Worm (Caenorhabditis elegans) whole organism, mixed stage, embryonic: Measurements from ENCODE around the gene srz-97.

ENCODE experiments used
- ceh-39 ChIP-seq: fragments of 150-350 bp; optimal IDR thresholded peaks from 2 replicates; lab custom pipeline; 2014; ENCODE audit warnings: missing biosample characterization, missing genetic modification characterization
- ceh-83 ChIP-seq: fragments of 200-800 bp; sonication (Bioruptor generic); optimal IDR thresholded peaks from 2 replicates; lab custom pipeline; 2018; ENCODE audit warnings: mild to moderate bottlenecking, missing genetic modification characterization, missing compliant biosample characterization
- ces-1 ChIP-seq: fragments of 150-350 bp; optimal IDR thresholded peaks from 2 replicates; lab custom pipeline; 2014; ENCODE audit warnings: missing biosample characterization, missing genetic modification reagents, missing genetic modification characterization
- drap-1 ChIP-seq: fragments of 200-800 bp; sonication (Bioruptor generic); optimal IDR thresholded peaks from 3 replicates; lab custom pipeline; 2018; ENCODE audit warnings: mild to moderate bottlenecking, missing genetic modification characterization, missing compliant biosample characterization
- lin-13 ChIP-seq: fragments of 150-350 bp; optimal IDR thresholded peaks from 2 replicates; lab custom pipeline; 2014; ENCODE audit warnings: missing biosample characterization, missing genetic modification characterization
- mep-1 ChIP-seq: fragments of 150-350 bp; optimal IDR thresholded peaks from 2 replicates; lab custom pipeline; 2017; ENCODE audit warnings: missing biosample characterization, missing genetic modification reagents, missing genetic modification characterization, inconsistent platforms
- nhr-12 ChIP-seq: fragments of 150-350 bp; optimal IDR thresholded peaks from 2 replicates; lab custom pipeline; 2014; ENCODE audit warnings: missing biosample characterization, missing genetic modification characterization
- nhr-237 ChIP-seq: fragments of 150-350 bp; optimal IDR thresholded peaks from 2 replicates; lab custom pipeline; 2014; ENCODE audit warnings: missing biosample characterization, missing genetic modification characterization
- nhr-28 ChIP-seq: fragments of 150-350 bp; optimal IDR thresholded peaks from 2 replicates; lab custom pipeline; 2014; ENCODE audit warnings: missing biosample characterization, missing genetic modification characterization
- nhr-76 ChIP-seq: sonication (generic microtip); optimal IDR thresholded peaks from 2 replicates; lab custom pipeline; 2017; ENCODE audit warnings: missing biosample characterization, missing genetic modification characterization
- sem-2 ChIP-seq: fragments of 200-800 bp; sonication (Bioruptor generic); optimal IDR thresholded peaks from 2 replicates; lab custom pipeline; 2018; ENCODE audit warnings: mild to moderate bottlenecking, missing genetic modification characterization, missing compliant biosample characterization
- unc-39 ChIP-seq: fragments of 150-350 bp; optimal IDR thresholded peaks from 2 replicates; lab custom pipeline; 2014; ENCODE audit warnings: missing biosample characterization, missing genetic modification characterization

ce11 chrV:14422317-14422716 lies 45.7 kb downstream of the srz-97 start, which contains the start of gene pas-1:
- TF ChIP-seq mep-1 (tag; lab: Kevin White, UChicago): no peak
- no peak for TF ChIP-seq nhr-28 (tag; lab: Kevin White, UChicago)
- TF ChIP-seq nhr-237: no peak
- no peak for TF ChIP-seq ceh-83 (GFP tag; lab: Kevin White, UChicago)
- no peak for TF ChIP-seq ceh-39 (tag; lab: Kevin White, UChicago)
- no peak for TF ChIP-seq nhr-12
- no peak for TF ChIP-seq nhr-76 (tag; lab: Kevin White, UChicago)
- no peak for TF ChIP-seq ces-1 (GFP tag; lab: Kevin White, UChicago)
- no peak for TF ChIP-seq drap-1 (GFP tag; lab: Kevin White, UChicago)
- TF ChIP-seq lin-13: no peak
- TF ChIP-seq unc-39: no peak
- no peak for TF ChIP-seq sem-2 (GFP tag; lab: Kevin White, UChicago)
